Worm (Caenorhabditis elegans) whole organism, L4 larva: ENCODE data around the gene F48G7.12.

ENCODE experiments used
- D1046.2 ChIP-seq: fragments of 200-800 bp; sonication (Bioruptor generic); IDR thresholded peaks from 2 replicates; pipeline ENCODE4 v1.3.6; 2022; ENCODE audit warnings: missing genetic modification characterization, missing compliant biosample characterization
- F44E2.7 ChIP-seq: fragments of 200-800 bp; sonication (Bioruptor generic); IDR thresholded peaks from 2 replicates; pipeline ENCODE4 v2.1.2; 2022; ENCODE audit warnings: missing genetic modification characterization, missing compliant biosample characterization
- R02D3.7 ChIP-seq: fragments of 150-350 bp; sonication (generic microtip); optimal IDR thresholded peaks from 3 replicates; lab custom pipeline; 2014; ENCODE audit warnings: missing biosample characterization, missing genetic modification characterization
- T20F7.1 ChIP-seq: fragments of 200-800 bp; sonication (Bioruptor generic); optimal IDR thresholded peaks from 2 replicates; lab custom pipeline; 2018; ENCODE audit warnings: mild to moderate bottlenecking, missing genetic modification characterization, missing compliant biosample characterization
- Y48G9A.11 ChIP-seq: fragments of 200-800 bp; sonication (Bioruptor generic); IDR thresholded peaks from 2 replicates; pipeline ENCODE4 v1.3.6; 2022; ENCODE audit warnings: missing genetic modification reagents, missing genetic modification characterization, missing compliant biosample characterization
- Y5F2A.4 ChIP-seq: fragments of 200-800 bp; sonication (Bioruptor generic); optimal IDR thresholded peaks from 2 replicates; lab custom pipeline; 2018; ENCODE audit warnings: mild to moderate bottlenecking, missing genetic modification characterization, missing compliant biosample characterization
- ZK337.2 ChIP-seq: fragments of 200-800 bp; sonication (Bioruptor generic); IDR thresholded peaks from 2 replicates; pipeline ENCODE4 v1.3.6; 2022; ENCODE audit warnings: missing genetic modification reagents, missing genetic modification characterization, missing compliant biosample characterization
- ZK546.5 ChIP-seq, 2 experiments: sonication (generic microtip); optimal IDR thresholded peaks; 2 replicates each; lab custom pipeline; 2017; ENCODE audit warnings: missing biosample characterization in 2 of 2, missing genetic modification characterization in 2 of 2
- attf-4 ChIP-seq: sonication (generic microtip); optimal IDR thresholded peaks from 3 replicates; lab custom pipeline; 2017; ENCODE audit warnings: missing biosample characterization, missing genetic modification characterization
- ceh-20 ChIP-seq: fragments of 200-800 bp; sonication (Bioruptor generic); IDR thresholded peaks from 2 replicates; pipeline ENCODE4 v1.3.6; 2022; ENCODE audit warnings: missing genetic modification reagents, missing genetic modification characterization, missing compliant biosample characterization
- ceh-62 ChIP-seq: sonication (generic microtip); optimal IDR thresholded peaks from 2 replicates; lab custom pipeline; 2017; ENCODE audit warnings: missing biosample characterization, missing genetic modification characterization
- ceh-82 ChIP-seq: sonication (generic microtip); optimal IDR thresholded peaks from 2 replicates; lab custom pipeline; 2017; ENCODE audit warnings: missing biosample characterization, missing genetic modification characterization
- cey-2 ChIP-seq: sonication (generic microtip); optimal IDR thresholded peaks from 3 replicates; lab custom pipeline; 2017; ENCODE audit warnings: missing genetic modification characterization, mild to moderate bottlenecking, missing compliant biosample characterization, antibody characterized with exemption, borderline replicate concordance; ENCODE audit not compliant: insufficient read depth
- daf-16 ChIP-seq, 3 experiments: sonication (generic microtip); optimal IDR thresholded peaks; 2 replicates each; lab custom pipeline; 2016 to 2017; ENCODE audit warnings: missing genetic modification characterization in 3 of 3, missing genetic modification reagents in 3 of 3, mild to moderate bottlenecking in 2 of 3, missing compliant biosample characterization in 2 of 3, missing biosample characterization in 1 of 3, moderate library complexity in 1 of 3
- dmd-8 ChIP-seq: fragments of 200-800 bp; sonication (Bioruptor generic); IDR thresholded peaks from 2 replicates; pipeline ENCODE4 v1.3.6; 2022; ENCODE audit warnings: missing genetic modification characterization, missing compliant biosample characterization
- dmd-9 ChIP-seq: fragments of 200-800 bp; sonication (Bioruptor generic); IDR thresholded peaks from 2 replicates; pipeline ENCODE4 v1.3.6; 2022; ENCODE audit warnings: missing genetic modification reagents, missing genetic modification characterization, missing compliant biosample characterization
- egl-43 ChIP-seq: fragments of 200-800 bp; sonication (Bioruptor generic); IDR thresholded peaks from 2 replicates; pipeline ENCODE4 v1.3.6; 2022; ENCODE audit warnings: missing genetic modification reagents, missing genetic modification characterization, missing compliant biosample characterization
- fos-1 ChIP-seq: fragments of 150-350 bp; optimal IDR thresholded peaks from 2 replicates; lab custom pipeline; 2014; ENCODE audit warnings: missing biosample characterization, missing genetic modification characterization
- gei-8 ChIP-seq: fragments of 200-800 bp; sonication (Bioruptor generic); optimal IDR thresholded peaks from 2 replicates; lab custom pipeline; 2018; ENCODE audit warnings: mild to moderate bottlenecking, missing genetic modification characterization, missing compliant biosample characterization
- hif-1 ChIP-seq, 2 experiments: sonication (generic microtip); optimal IDR thresholded peaks; 2 replicates each; lab custom pipeline; 2016 to 2017; ENCODE audit warnings: missing compliant biosample characterization in 2 of 2, missing genetic modification characterization in 2 of 2, missing genetic modification reagents in 2 of 2, missing genotype in 2 of 2, mild to moderate bottlenecking in 1 of 2
- lin-1 ChIP-seq: fragments of 200-800 bp; sonication (Bioruptor generic); IDR thresholded peaks from 2 replicates; pipeline ENCODE4 v1.3.6; 2022; ENCODE audit warnings: missing genetic modification reagents, missing genetic modification characterization, missing compliant biosample characterization
- lin-39 ChIP-seq: fragments of 150-350 bp; optimal IDR thresholded peaks from 2 replicates; lab custom pipeline; 2014; ENCODE audit warnings: missing biosample characterization, missing genetic modification reagents, missing genetic modification characterization
- lir-3 ChIP-seq: sonication (generic microtip); optimal IDR thresholded peaks from 2 replicates; lab custom pipeline; 2016; ENCODE audit warnings: mild to moderate bottlenecking, missing genetic modification characterization, missing compliant biosample characterization
- madf-9 ChIP-seq: fragments of 200-800 bp; sonication (Bioruptor generic); conservative IDR thresholded peaks from 2 replicates; pipeline ENCODE4 v1.3.6; 2022; ENCODE audit warnings: missing genetic modification reagents, missing genetic modification characterization, missing compliant biosample characterization
- nhr-102 ChIP-seq: sonication (generic microtip); optimal IDR thresholded peaks from 2 replicates; lab custom pipeline; 2016; ENCODE audit warnings: mild to moderate bottlenecking, missing genetic modification characterization, moderate library complexity, missing compliant biosample characterization
- nhr-111 ChIP-seq: fragments of 200-800 bp; sonication (Bioruptor generic); optimal IDR thresholded peaks from 2 replicates; lab custom pipeline; 2018; ENCODE audit warnings: mild to moderate bottlenecking, missing genetic modification characterization, missing compliant biosample characterization
- nhr-41 ChIP-seq: fragments of 200-800 bp; sonication (Bioruptor generic); IDR thresholded peaks from 2 replicates; pipeline ENCODE4 v1.3.6; 2022; ENCODE audit warnings: missing genetic modification reagents, missing genetic modification characterization, missing compliant biosample characterization
- nhr-48 ChIP-seq: sonication (generic microtip); optimal IDR thresholded peaks from 2 replicates; lab custom pipeline; 2016; ENCODE audit warnings: mild to moderate bottlenecking, missing genetic modification characterization, missing compliant biosample characterization
- nhr-6 ChIP-seq: fragments of 150-350 bp; optimal IDR thresholded peaks from 2 replicates; lab custom pipeline; 2014; ENCODE audit warnings: missing biosample characterization, missing genetic modification characterization
- nhr-76 ChIP-seq: fragments of 150-350 bp; optimal IDR thresholded peaks from 2 replicates; lab custom pipeline; 2014; ENCODE audit warnings: missing biosample characterization, missing genetic modification characterization
- php-3 ChIP-seq: fragments of 200-800 bp; sonication (Bioruptor generic); IDR thresholded peaks from 2 replicates; pipeline ENCODE4 v1.3.6; 2022; ENCODE audit warnings: missing genetic modification reagents, missing genetic modification characterization, missing compliant biosample characterization
- sdz-12 ChIP-seq: fragments of 200-800 bp; sonication (Bioruptor generic); optimal IDR thresholded peaks from 2 replicates; lab custom pipeline; 2018; ENCODE audit warnings: mild to moderate bottlenecking, missing genetic modification characterization, missing compliant biosample characterization
- spr-3 ChIP-seq: fragments of 200-800 bp; sonication (Bioruptor generic); optimal IDR thresholded peaks from 2 replicates; lab custom pipeline; 2018; ENCODE audit warnings: mild to moderate bottlenecking, missing genetic modification characterization, missing compliant biosample characterization
- tag-97 ChIP-seq: fragments of 200-800 bp; sonication (Bioruptor generic); IDR thresholded peaks from 2 replicates; pipeline ENCODE4 v1.3.6; 2022; ENCODE audit warnings: missing genetic modification characterization, missing compliant biosample characterization
- unc-62 ChIP-seq, 3 experiments: fragments of 150-350 bp in 1 of 3; sonication (generic microtip); optimal IDR thresholded peaks in 2 of 3; peaks in 1 of 3; 1 replicate in 1 of 3; 2 replicates in 2 of 3; lab custom pipeline; 2014 to 2017; ENCODE audit warnings: missing biosample characterization in 3 of 3, missing genetic modification characterization in 3 of 3, missing genetic modification reagents in 3 of 3, missing genotype in 1 of 3
- vab-7 ChIP-seq: fragments of 200-800 bp; sonication (Bioruptor generic); IDR thresholded peaks from 2 replicates; pipeline ENCODE4 v1.3.6; 2022; ENCODE audit warnings: missing genetic modification reagents, missing genetic modification characterization, missing compliant biosample characterization
- zag-1 ChIP-seq: fragments of 150-350 bp; optimal IDR thresholded peaks from 2 replicates; lab custom pipeline; 2014; ENCODE audit warnings: missing biosample characterization, missing genetic modification characterization
- zfp-2 ChIP-seq: sonication (generic microtip); optimal IDR thresholded peaks from 2 replicates; lab custom pipeline; 2016; ENCODE audit warnings: mild to moderate bottlenecking, missing genetic modification characterization, missing compliant biosample characterization
- zfp-3 ChIP-seq: fragments of 200-800 bp; sonication (Bioruptor generic); conservative IDR thresholded peaks from 2 replicates; pipeline ENCODE4 v1.3.6; 2022; ENCODE audit warnings: missing genetic modification reagents, missing genetic modification characterization, missing compliant biosample characterization
- zip-11 ChIP-seq: fragments of 200-800 bp; sonication (Bioruptor generic); IDR thresholded peaks from 2 replicates; pipeline ENCODE4 v1.3.6; 2022; ENCODE audit warnings: missing genetic modification characterization, missing compliant biosample characterization
- ztf-11 ChIP-seq: fragments of 150-350 bp; optimal IDR thresholded peaks from 2 replicates; lab custom pipeline; 2014; ENCODE audit warnings: missing biosample characterization, missing genetic modification characterization

F48G7.12 gene

DNA sequence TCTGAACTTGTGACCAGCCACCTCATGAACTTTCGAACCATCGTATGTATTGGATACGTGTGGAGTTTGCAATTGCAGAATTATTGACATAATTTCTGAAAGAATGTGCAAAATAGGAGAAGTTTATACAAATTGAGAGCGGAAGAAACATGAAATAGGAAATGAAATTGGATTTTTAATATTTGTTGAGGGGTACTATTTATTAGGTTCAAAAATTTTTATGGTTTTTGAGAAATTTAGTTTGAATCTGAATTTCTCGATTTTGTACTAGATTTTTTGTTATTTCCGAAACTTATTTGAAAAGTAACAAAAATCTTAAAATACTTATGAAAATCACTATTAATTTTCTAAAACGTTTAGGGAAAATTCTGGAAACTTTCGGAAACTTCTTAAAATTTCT lies 17.5 kb downstream of the F48G7.12 start, which contains the start of gene F48G7.9:
Gene F48G7.9, minus strand, starts transcription at position 101 of the 400 bp plus-strand sequence.
- TF ChIP-seq spr-3 (GFP tag; lab: Kevin White, UChicago), result no peak
- TF ChIP-seq cey-2 (tag; lab: Kevin White, UChicago), result no peak
- no peak for TF ChIP-seq ceh-20 (GFP tag; lab: Robert Waterston, UW)
- no peak for TF ChIP-seq vab-7
- TF ChIP-seq nhr-76, result no peak
- TF ChIP-seq nhr-6 (tag; lab: Kevin White, UChicago), result no peak

DNA sequence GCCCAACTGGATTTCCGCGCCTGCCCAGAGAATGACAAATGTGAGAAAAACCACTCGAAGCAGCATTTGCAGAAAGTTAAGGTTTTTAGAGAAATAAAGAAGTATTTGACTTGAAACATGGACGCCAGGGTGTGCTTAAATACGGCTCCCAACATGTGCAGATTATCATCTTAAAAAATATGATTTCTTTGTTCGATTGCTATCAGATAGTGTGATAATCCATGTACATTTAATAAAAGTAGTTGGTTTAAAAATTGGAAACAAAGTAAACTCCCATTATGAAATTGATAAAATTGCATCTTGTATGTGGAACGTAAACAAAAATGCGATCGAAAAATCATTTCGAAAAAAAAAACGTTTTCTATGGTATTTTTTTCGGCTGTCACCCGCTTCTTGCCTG lies 18.4 kb downstream of the F48G7.12 start, which contains the start of gene F48G7.8:
Gene F48G7.8, minus strand, starts transcription at position 101 of the 400 bp plus-strand sequence.
- TF ChIP-seq gei-8 (GFP tag; lab: Kevin White, UChicago) (no peak), ZK546.5 (tag; optimal IDR thresholded peaks at IDR 0.05; lab: Kevin White, UChicago) (no peak), R02D3.7 (tag; lab: Kevin White, UChicago) (no peak), hif-1 (tag; optimal IDR thresholded peaks at IDR 0.05; lab: Kevin White, UChicago) (no peak), daf-16 (GFP tag; optimal IDR thresholded peaks at IDR 0.05; lab: Kevin White, UChicago) (no peak), daf-16 (tag; optimal IDR thresholded peaks at IDR 0.05; lab: Kevin White, UChicago) (no peak)

DNA sequence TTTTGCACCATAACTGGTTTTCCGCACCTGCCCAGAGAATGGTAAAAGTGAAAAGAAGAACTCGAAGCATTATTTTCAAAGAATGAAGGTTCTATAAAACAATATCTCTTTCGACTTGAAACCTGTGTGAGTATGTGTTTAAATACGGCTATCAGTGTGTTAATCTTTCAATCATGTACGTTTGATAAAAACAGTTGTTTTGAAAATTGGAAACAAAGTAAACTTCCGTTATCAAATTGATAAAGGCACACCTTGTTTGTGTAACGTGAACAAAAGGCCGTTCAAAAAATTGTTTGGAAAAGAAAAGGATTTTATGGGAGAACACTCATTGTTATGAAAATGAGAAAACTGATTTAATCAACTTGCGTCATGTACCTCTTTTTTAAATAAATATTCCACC lies 19.7 kb downstream of the F48G7.12 start, which contains the start of gene F48G7.7:
Gene F48G7.7, minus strand, starts transcription at position 101 of the 400 bp plus-strand sequence.
- TF ChIP-seq zag-1 (tag; lab: Kevin White, UChicago) (no peak), unc-62 (GFP tag; optimal IDR thresholded peaks at IDR 0.05 in 1 of 2; lab: Kevin White, UChicago) (peak in 1 of 2 experiments; percentile 29), unc-62 (tag; optimal IDR thresholded peaks at IDR 0.05; lab: Kevin White, UChicago) (no peak), ZK337.2 (GFP tag; lab: Robert Waterston, UW) (no peak), daf-16 (GFP tag; optimal IDR thresholded peaks at IDR 0.05; lab: Kevin White, UChicago) (no peak), daf-16 (tag; optimal IDR thresholded peaks at IDR 0.05; lab: Kevin White, UChicago) (peak; percentile 10), lir-3 (no peak), lin-1 (no peak), tag-97 (GFP tag; lab: Robert Waterston, UW) (no peak), dmd-8 (GFP tag; lab: Robert Waterston, UW) (no peak), lin-39 (tag; lab: Kevin White, UChicago) (no peak), madf-9 (GFP tag; lab: Robert Waterston, UW) (no peak), zfp-3 (GFP tag; lab: Robert Waterston, UW) (no peak), nhr-48 (tag; lab: Kevin White, UChicago) (no peak), Y48G9A.11 (GFP tag; lab: Robert Waterston, UW) (no peak), egl-43 (no peak), T20F7.1 (GFP tag; lab: Kevin White, UChicago) (no peak), nhr-41 (GFP tag; lab: Robert Waterston, UW) (no peak)

ce11 chrV:624922-625321 lies 21.1 kb downstream of the F48G7.12 start, which contains the start of gene srt-17:
srt-17 (minus strand) TSS chrV:625022.
- TF ChIP-seq nhr-102 (no peak), fos-1 (no peak), dmd-9 (GFP tag; lab: Robert Waterston, UW) (no peak), madf-9 (GFP tag; lab: Robert Waterston, UW) (no peak), zip-11 (GFP tag; lab: Robert Waterston, UW) (no peak), sdz-12 (GFP tag; lab: Kevin White, UChicago) (no peak), nhr-111 (no peak), ceh-82 (tag; lab: Kevin White, UChicago) (no peak), attf-4 (tag; lab: Kevin White, UChicago) (no peak), ceh-62 (no peak), daf-16 (GFP tag; optimal IDR thresholded peaks at IDR 0.05; lab: Kevin White, UChicago) (no peak), daf-16 (tag; optimal IDR thresholded peaks at IDR 0.05; lab: Kevin White, UChicago) (no peak), F44E2.7 (no peak), ztf-11 (tag; lab: Kevin White, UChicago) (no peak), zfp-2 (no peak), D1046.2 (GFP tag; lab: Robert Waterston, UW) (no peak), Y5F2A.4 (GFP tag; lab: Kevin White, UChicago) (no peak), php-3 (no peak)
